Worm (Caenorhabditis elegans): ENCODE measurements around the gene C02F4.4.
A peak's percentile ranks its signal among the peaks of the same experiment; 100 is the strongest.

- TF ChIP-seq nhr-111 (GFP tag; optimal IDR thresholded peaks at IDR 0.05) (no peak), mep-1 (tag; optimal IDR thresholded peaks at IDR 0.05) (no peak), tag-97 (GFP tag; IDR thresholded peaks at IDR 0.05) (no peak), nhr-76 (tag; optimal IDR thresholded peaks at IDR 0.05) (no peak), ctbp-1 (GFP tag; IDR thresholded peaks at IDR 0.05) (no peak), dve-1 (tag; optimal IDR thresholded peaks at IDR 0.05; ENCODE audit: insufficient read depth) (peak; percentile 47), mdl-1 (tag; optimal IDR thresholded peaks at IDR 0.05) (no peak), ceh-28 (tag; optimal IDR thresholded peaks at IDR 0.05) (no peak), dpl-1 (GFP tag; optimal IDR thresholded peaks at IDR 0.05) (no peak), skn-1 (tag; optimal IDR thresholded peaks at IDR 0.05) (no peak)
These were observed 47.7 kb downstream of the C02F4.4 start for ce11 chrIV:10467347-10467746.

Measured in whole organism, L4 larva.